Fruit fly (Drosophila melanogaster) whole organism, embryonic: Measurements from ENCODE around the gene CG6230.

Source experiments
- Atf6 ChIP-seq: fragments of 200-800 bp; sonication (Bioruptor generic); IDR thresholded peaks from 2 replicates; pipeline ENCODE4 v1.3.6; 2022; ENCODE audit warnings: missing biosample characterization, missing genetic modification characterization
- B-H1 ChIP-seq: fragments of 200-800 bp; sonication (Bioruptor generic); IDR thresholded peaks from 3 replicates; pipeline ENCODE4 v1.3.6; 2022; ENCODE audit warnings: missing biosample characterization, missing genetic modification characterization
- CG10267 ChIP-seq: fragments of 200-800 bp; sonication (Bioruptor generic); optimal IDR thresholded peaks from 2 replicates; lab custom pipeline; 2018; ENCODE audit warnings: missing biosample characterization, mild to moderate bottlenecking, missing genetic modification characterization, moderate library complexity
- CG10274 ChIP-seq: fragments of 200-800 bp; sonication (Bioruptor generic); optimal IDR thresholded peaks from 3 replicates; lab custom pipeline; 2017; ENCODE audit warnings: missing biosample characterization, mild to moderate bottlenecking, missing genetic modification characterization
- CG10462 ChIP-seq: fragments of 200-800 bp; sonication (Bioruptor generic); optimal IDR thresholded peaks from 2 replicates; lab custom pipeline; 2016; ENCODE audit warnings: missing biosample characterization, missing genetic modification characterization
- CG11093 ChIP-seq: fragments of 200-800 bp; sonication (Bioruptor generic); IDR thresholded peaks from 3 replicates; pipeline ENCODE4 v1.3.6; 2022; ENCODE audit warnings: missing biosample characterization, missing genetic modification characterization
- CG11456 ChIP-seq: fragments of 200-800 bp; sonication (Bioruptor generic); IDR thresholded peaks from 3 replicates; pipeline ENCODE4 v1.3.6; 2022; ENCODE audit warnings: missing biosample characterization, missing genetic modification characterization
- CG12236 ChIP-seq: fragments of 200-800 bp; sonication (Bioruptor generic); optimal IDR thresholded peaks from 2 replicates; lab custom pipeline; 2016; ENCODE audit warnings: missing biosample characterization, missing genetic modification characterization
- CG12744 ChIP-seq: fragments of 200-800 bp; sonication (Bioruptor generic); optimal IDR thresholded peaks from 2 replicates; lab custom pipeline; 2016; ENCODE audit warnings: missing biosample characterization, missing genetic modification characterization
- CG13894 ChIP-seq: fragments of 200-800 bp; sonication (Bioruptor generic); optimal IDR thresholded peaks from 3 replicates; lab custom pipeline; 2018; ENCODE audit warnings: missing biosample characterization, mild to moderate bottlenecking, missing genetic modification characterization, moderate library complexity
- CG15073 ChIP-seq: fragments of 200-800 bp; sonication (Bioruptor generic); optimal IDR thresholded peaks from 2 replicates; lab custom pipeline; 2016; ENCODE audit warnings: missing biosample characterization, missing genetic modification characterization
- CG1602 ChIP-seq: fragments of 200-800 bp; sonication (Bioruptor generic); optimal IDR thresholded peaks from 3 replicates; lab custom pipeline; 2016; ENCODE audit warnings: missing biosample characterization, missing genetic modification characterization
- CG1647 ChIP-seq: fragments of 200-800 bp; sonication (Bioruptor generic); optimal IDR thresholded peaks from 3 replicates; lab custom pipeline; 2016; ENCODE audit warnings: missing biosample characterization, missing genetic modification characterization
- CG16813 ChIP-seq: fragments of 200-800 bp; sonication (Bioruptor generic); IDR thresholded peaks from 3 replicates; pipeline ENCODE4 v1.3.6; 2022; ENCODE audit warnings: missing biosample characterization, missing genetic modification characterization; ENCODE audit not compliant: partially characterized antibody
- CG17612 ChIP-seq: fragments of 200-800 bp; sonication (Bioruptor generic); IDR thresholded peaks from 2 replicates; pipeline ENCODE4 v1.3.6; 2022; ENCODE audit warnings: missing biosample characterization, missing genetic modification characterization
- CG2199 ChIP-seq: fragments of 200-800 bp; sonication (Bioruptor generic); IDR thresholded peaks from 3 replicates; pipeline ENCODE4 v1.3.6; 2022; ENCODE audit warnings: missing biosample characterization, missing genetic modification characterization
- CG2712 ChIP-seq: fragments of 200-800 bp; optimal IDR thresholded peaks from 3 replicates; lab custom pipeline; 2019; ENCODE audit warnings: missing biosample characterization, mild to moderate bottlenecking, missing genetic modification characterization, moderate library complexity
- CG2889 ChIP-seq: fragments of 200-800 bp; sonication (Bioruptor generic); IDR thresholded peaks from 3 replicates; pipeline ENCODE4 v1.3.6; 2022; ENCODE audit warnings: missing biosample characterization, missing genetic modification characterization
- CG30020 ChIP-seq: fragments of 200-800 bp; optimal IDR thresholded peaks from 2 replicates; lab custom pipeline; 2019; ENCODE audit warnings: missing biosample characterization, mild to moderate bottlenecking, missing genetic modification characterization, moderate library complexity
- CG32532 ChIP-seq: fragments of 200-800 bp; sonication (Bioruptor generic); IDR thresholded peaks from 2 replicates; pipeline ENCODE4 v1.3.6; 2022; ENCODE audit warnings: missing biosample characterization, missing genetic modification characterization
- CG34376 ChIP-seq: fragments of 200-800 bp; sonication (Bioruptor generic); optimal IDR thresholded peaks from 2 replicates; lab custom pipeline; 2018; ENCODE audit warnings: missing biosample characterization, mild to moderate bottlenecking, missing genetic modification characterization
- CG4282 ChIP-seq: fragments of 200-800 bp; sonication (Bioruptor generic); optimal IDR thresholded peaks from 2 replicates; lab custom pipeline; 2016; ENCODE audit warnings: missing biosample characterization, missing genetic modification characterization
- CG6765 ChIP-seq: fragments of 200-800 bp; sonication (Bioruptor generic); optimal IDR thresholded peaks from 3 replicates; lab custom pipeline; 2017; ENCODE audit warnings: missing biosample characterization, mild to moderate bottlenecking, missing genetic modification characterization
- CG8089 ChIP-seq: fragments of 200-800 bp; sonication (Bioruptor generic); optimal IDR thresholded peaks from 3 replicates; lab custom pipeline; 2016; ENCODE audit warnings: missing biosample characterization, missing genetic modification characterization
- CG8765 ChIP-seq: fragments of 200-800 bp; sonication (Bioruptor generic); IDR thresholded peaks from 2 replicates; pipeline ENCODE4 v1.3.6; 2022; ENCODE audit warnings: missing biosample characterization, missing genetic modification characterization
- Deaf1 ChIP-seq: fragments of 200-800 bp; optimal IDR thresholded peaks from 3 replicates; lab custom pipeline; 2019; ENCODE audit warnings: missing biosample characterization, mild to moderate bottlenecking, missing genetic modification characterization, moderate library complexity
- Dp ChIP-seq: fragments of 200-800 bp; sonication (Bioruptor generic); optimal IDR thresholded peaks from 2 replicates; lab custom pipeline; 2018; ENCODE audit warnings: missing biosample characterization, mild to moderate bottlenecking, missing genetic modification characterization, moderate library complexity
- Gug ChIP-seq: fragments of 200-800 bp; sonication (Bioruptor generic); IDR thresholded peaks from 4 replicates; pipeline ENCODE4 v1.3.6; 2022; ENCODE audit warnings: missing biosample characterization, missing genetic modification characterization
- NfI ChIP-seq: fragments of 200-800 bp; sonication (Bioruptor generic); optimal IDR thresholded peaks from 3 replicates; lab custom pipeline; 2018; ENCODE audit warnings: missing biosample characterization, mild to moderate bottlenecking, missing genetic modification characterization, moderate library complexity
- Ptx1 ChIP-seq: fragments of 200-800 bp; sonication (Bioruptor generic); IDR thresholded peaks from 2 replicates; pipeline ENCODE4 v1.3.6; 2022; ENCODE audit warnings: missing biosample characterization, missing genetic modification characterization
- Sry-β ChIP-seq: fragments of 200-800 bp; sonication (Bioruptor generic); optimal IDR thresholded peaks from 2 replicates; lab custom pipeline; 2018; ENCODE audit warnings: missing biosample characterization, mild to moderate bottlenecking, missing genetic modification characterization, moderate library complexity
- Usf ChIP-seq: fragments of 200-800 bp; sonication (Bioruptor generic); optimal IDR thresholded peaks from 2 replicates; lab custom pipeline; 2017; ENCODE audit warnings: missing genotype, missing biosample characterization, missing genetic modification characterization
- Xbp1 ChIP-seq: fragments of 200-800 bp; sonication (Bioruptor generic); optimal IDR thresholded peaks from 3 replicates; lab custom pipeline; 2016; ENCODE audit warnings: missing biosample characterization, mild to moderate bottlenecking, missing genetic modification characterization
- bowl ChIP-seq: fragments of 200-800 bp; sonication (Bioruptor generic); IDR thresholded peaks from 2 replicates; pipeline ENCODE4 v1.3.6; 2022; ENCODE audit warnings: missing biosample characterization, missing genetic modification characterization
- cg ChIP-seq: fragments of 200-800 bp; sonication (Bioruptor generic); optimal IDR thresholded peaks from 3 replicates; lab custom pipeline; 2019; ENCODE audit warnings: missing biosample characterization, mild to moderate bottlenecking, missing genetic modification characterization, moderate library complexity
- gce ChIP-seq: fragments of 200-800 bp; sonication (Bioruptor generic); IDR thresholded peaks from 3 replicates; pipeline ENCODE4 v1.3.6; 2022; ENCODE audit warnings: missing biosample characterization, missing genetic modification characterization
- hb ChIP-seq: fragments of 200-800 bp; sonication (Bioruptor generic); IDR thresholded peaks from 3 replicates; pipeline ENCODE4 v1.3.6; 2022; ENCODE audit warnings: missing biosample characterization, missing genetic modification characterization; ENCODE audit not compliant: partially characterized antibody
- hbn ChIP-seq: fragments of 200-800 bp; sonication (Bioruptor generic); IDR thresholded peaks from 2 replicates; pipeline ENCODE4 v1.3.6; 2022; ENCODE audit warnings: missing biosample characterization, missing genetic modification characterization; ENCODE audit not compliant: partially characterized antibody
- lilli ChIP-seq: fragments of 200-800 bp; sonication (Bioruptor generic); optimal IDR thresholded peaks from 3 replicates; lab custom pipeline; 2016; ENCODE audit warnings: missing biosample characterization, missing genetic modification characterization
- lov ChIP-seq, 2 experiments: fragments of 200-800 bp in 1 of 2; fragments of >200 bp in 1 of 2; sonication (Bioruptor generic) in 1 of 2; IDR thresholded peaks in 1 of 2; optimal IDR thresholded peaks in 1 of 2; 2 replicates in 1 of 2; 3 replicates in 1 of 2; pipeline versions ENCODE4 v1.3.6 to Lab custom; 2017 to 2022; ENCODE audit warnings: missing biosample characterization in 1 of 2, missing genetic modification characterization in 1 of 2
- luna ChIP-seq: fragments of 200-800 bp; sonication (Bioruptor generic); optimal IDR thresholded peaks from 2 replicates; lab custom pipeline; 2016; ENCODE audit warnings: missing biosample characterization, missing genetic modification characterization
- pfk ChIP-seq: fragments of 200-800 bp; sonication (Bioruptor generic); optimal IDR thresholded peaks from 2 replicates; lab custom pipeline; 2018; ENCODE audit warnings: missing biosample characterization, mild to moderate bottlenecking, missing genetic modification characterization, moderate library complexity
- ranshi ChIP-seq: fragments of 200-800 bp; sonication (Bioruptor generic); IDR thresholded peaks from 2 replicates; pipeline ENCODE4 v1.3.6; 2022; ENCODE audit warnings: missing biosample characterization, missing genetic modification characterization
- rib ChIP-seq: fragments of 200-800 bp; sonication (Bioruptor generic); IDR thresholded peaks from 2 replicates; pipeline ENCODE4 v1.3.6; 2022; ENCODE audit warnings: missing biosample characterization, missing genetic modification characterization
- row ChIP-seq: fragments of 200-800 bp; sonication (Bioruptor generic); IDR thresholded peaks from 3 replicates; pipeline ENCODE4 v1.3.6; 2022; ENCODE audit warnings: missing biosample characterization, missing genetic modification characterization
- sens ChIP-seq: fragments of 200-800 bp; sonication (Bioruptor generic); peaks from one replicate; lab custom pipeline; 2016; ENCODE audit warnings: missing biosample characterization, missing genetic modification characterization
- sens-2 ChIP-seq: fragments of 200-800 bp; sonication (Bioruptor generic); IDR thresholded peaks from 2 replicates; pipeline ENCODE4 v1.3.6; 2022; ENCODE audit warnings: missing biosample characterization, missing genetic modification characterization
- sisA ChIP-seq: fragments of 200-800 bp; sonication (Bioruptor generic); IDR thresholded peaks from 2 replicates; pipeline ENCODE4 v1.3.6; 2022; ENCODE audit warnings: missing biosample characterization, missing genetic modification characterization
- ssp ChIP-seq: fragments of 200-800 bp; sonication (Bioruptor generic); IDR thresholded peaks from 2 replicates; pipeline ENCODE4 v1.3.6; 2022; ENCODE audit warnings: missing biosample characterization, missing genetic modification characterization
- toy ChIP-seq: fragments of 200-800 bp; sonication (Bioruptor generic); IDR thresholded peaks from 2 replicates; pipeline ENCODE4 v1.3.6; 2022; ENCODE audit warnings: missing biosample characterization, missing genetic modification characterization
- vfl ChIP-seq: fragments of 200-800 bp; sonication (Bioruptor generic); optimal IDR thresholded peaks from 2 replicates; lab custom pipeline; 2016; ENCODE audit warnings: missing biosample characterization, missing genetic modification characterization

Gene CG6230

DNA sequence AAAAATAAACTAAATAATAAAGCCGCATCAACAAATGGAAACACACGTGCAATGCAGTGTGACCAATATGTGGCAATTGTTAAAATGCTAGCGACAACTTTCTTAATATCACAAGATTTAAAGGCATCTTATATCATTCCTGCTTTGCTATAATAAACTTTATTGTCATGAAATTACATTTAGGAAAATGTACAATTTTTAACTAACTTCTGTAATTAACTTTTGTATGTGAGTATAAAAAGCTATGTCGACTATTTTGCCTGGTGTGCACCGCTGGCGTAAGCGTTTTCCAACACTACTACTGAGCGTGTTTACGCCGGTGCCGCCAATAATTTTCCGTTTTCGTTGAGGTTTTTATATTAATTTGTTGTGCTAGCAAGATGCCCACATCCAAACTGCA is 3.4 kb upstream of the CG6230 start, which contains the start of the genes Csl4 and Nup160 (continued):
- TF ChIP-seq pfk (GFP tag; lab: Kevin White, UChicago), result no peak
- peak; percentile 83 for TF ChIP-seq CG1647
- peak; percentile 98 for TF ChIP-seq sens (GFP tag; lab: Kevin White, UChicago)
- peak; percentile 48 for TF ChIP-seq CG34376 (GFP tag; lab: Kevin White, UChicago)
- peak; percentile 74 for TF ChIP-seq CG1602
- peak; percentile 93 for TF ChIP-seq row (GFP tag; lab: Robert Waterston, UW)
- TF ChIP-seq CG13894 (tag; lab: Kevin White, UChicago), result no peak
- no peak for TF ChIP-seq gce (GFP tag; lab: Robert Waterston, UW)
- no peak for TF ChIP-seq CG16813 (GFP tag; lab: Robert Waterston, UW)
- TF ChIP-seq CG2712 (tag; lab: Kevin White, UChicago), result no peak
- no peak for TF ChIP-seq CG15073 (GFP tag; lab: Kevin White, UChicago)
- no peak for TF ChIP-seq CG17612
- peak; percentile 61 for TF ChIP-seq sisA (GFP tag; lab: Robert Waterston, UW)
- no peak for TF ChIP-seq hb
- TF ChIP-seq vfl (GFP tag; lab: Kevin White, UChicago), result peak; percentile 87
- TF ChIP-seq Dp (GFP tag; lab: Kevin White, UChicago), result peak; percentile 38
- peak; percentile 86 for TF ChIP-seq Xbp1 (GFP tag; lab: Kevin White, UChicago)
- peak; percentile 51 for TF ChIP-seq ssp
- TF ChIP-seq CG10462, result peak; percentile 58
- TF ChIP-seq CG12236 (GFP tag; lab: Kevin White, UChicago), result peak; percentile 69
- peak; percentile 52; the same call in 1 of the 3 replicates for TF ChIP-seq CG11093 (GFP tag; lab: Robert Waterston, UW)
- peak; percentile 66; the same call in 2 of the 4 replicates for TF ChIP-seq Gug (GFP tag; lab: Robert Waterston, UW)
- peak; percentile 79 for TF ChIP-seq CG12744
- TF ChIP-seq B-H1, result peak; percentile 36; the same call in 1 of the 3 replicates
- TF ChIP-seq NfI (GFP tag; lab: Kevin White, UChicago), result peak; percentile 65
- no peak for TF ChIP-seq sens-2 (GFP tag; lab: Robert Waterston, UW)
- peak; percentile 73 for TF ChIP-seq CG30020 (tag; lab: Kevin White, UChicago)
- peak; percentile 97 for TF ChIP-seq CG10267
- peak; percentile 59; the same call in 1 of the 2 replicates for TF ChIP-seq rib (GFP tag; lab: Robert Waterston, UW)
- TF ChIP-seq cg (GFP tag; lab: Kevin White, UChicago), result no peak
- TF ChIP-seq CG10274 (GFP tag; lab: Kevin White, UChicago), result no peak
- TF ChIP-seq Atf6 (GFP tag; lab: Robert Waterston, UW), result peak; percentile 65
- TF ChIP-seq CG32532 (GFP tag; lab: Robert Waterston, UW), result peak; percentile 86
- TF ChIP-seq CG4282 (GFP tag; lab: Kevin White, UChicago), result peak; percentile 55
- 0 out of 2 replicates have a peak, but pooled peaks have one; percentile 33 for TF ChIP-seq toy (GFP tag; lab: Robert Waterston, UW)
- TF ChIP-seq ranshi (GFP tag; lab: Robert Waterston, UW), result peak; percentile 65; the same call in 1 of the 2 replicates
- peak; percentile 30; the same call in 1 of the 2 replicates for TF ChIP-seq CG8765 (GFP tag; lab: Robert Waterston, UW)
- peak; percentile 82 for TF ChIP-seq CG11456 (GFP tag; lab: Robert Waterston, UW)
- no peak for TF ChIP-seq CG2889
- TF ChIP-seq hbn, result 0 out of 2 replicates have a peak, but pooled peaks have one; percentile 32
- peak; percentile 69 for TF ChIP-seq CG8089
- TF ChIP-seq Usf (GFP tag; lab: Kevin White, UChicago), result no peak
- TF ChIP-seq Ptx1 (GFP tag; lab: Robert Waterston, UW), result peak; percentile 74
- no peak for TF ChIP-seq CG2199
- TF ChIP-seq luna (GFP tag; lab: Kevin White, UChicago), result peak; percentile 54
- TF ChIP-seq CG6765 (GFP tag; lab: Kevin White, UChicago), result no peak
- TF ChIP-seq bowl (GFP tag; lab: Robert Waterston, UW), result no peak
- TF ChIP-seq Sry-β, result peak; percentile 38
- no peak for TF ChIP-seq Deaf1 (tag; lab: Kevin White, UChicago)
- peak; percentile 92 for TF ChIP-seq lilli
- no peak for TF ChIP-seq lov (optimal IDR thresholded peaks at IDR 0.05; lab: Kevin White, UChicago)
- no peak for TF ChIP-seq lov (GFP tag; IDR thresholded peaks at IDR 0.05; lab: Robert Waterston, UW)
